Fruit fly (Drosophila melanogaster) whole organism, wandering third instar larva: ENCODE measurements around the gene Srlp.

ENCODE experiments used
- Abd-B ChIP-seq: fragments of >200 bp; optimal IDR thresholded peaks from 2 replicates; lab custom pipeline; 2017; ENCODE audit warnings: missing biosample characterization, missing genetic modification characterization
- CG32264 ChIP-seq: fragments of 200-800 bp; sonication (Bioruptor generic); optimal IDR thresholded peaks from 2 replicates; lab custom pipeline; 2016; ENCODE audit warnings: missing biosample characterization, missing genetic modification characterization
- CrebA ChIP-seq: fragments of 200-800 bp; sonication (Bioruptor generic); optimal IDR thresholded peaks from 2 replicates; lab custom pipeline; 2016; ENCODE audit warnings: missing biosample characterization, mild to moderate bottlenecking, missing genetic modification characterization, borderline replicate concordance
- Dfd ChIP-seq: fragments of >200 bp; optimal IDR thresholded peaks from 2 replicates; lab custom pipeline; 2017; ENCODE audit warnings: missing biosample characterization, missing genetic modification characterization
- Dif ChIP-seq: fragments of 200-275, 200-300 bp; sonication (Bioruptor generic); optimal IDR thresholded peaks from 2 replicates; lab custom pipeline; 2018; ENCODE audit warnings: missing biosample characterization, missing genetic modification characterization; ENCODE audit not compliant: partially characterized antibody
- GATAd ChIP-seq: sonication (Bioruptor generic); optimal IDR thresholded peaks from 2 replicates; lab custom pipeline; 2016; ENCODE audit warnings: missing biosample characterization, missing genetic modification characterization
- HLH106 ChIP-seq: fragments of 200-800 bp; optimal IDR thresholded peaks from 3 replicates; lab custom pipeline; 2019; ENCODE audit warnings: missing biosample characterization, mild to moderate bottlenecking, missing genetic modification characterization, moderate library complexity
- Hr83 ChIP-seq: fragments of 200-300 bp; sonication (Bioruptor generic); optimal IDR thresholded peaks from 2 replicates; lab custom pipeline; 2016; ENCODE audit warnings: missing biosample characterization, mild to moderate bottlenecking, missing genetic modification characterization, moderate library complexity; ENCODE audit not compliant: poor library complexity, severe bottlenecking
- Jra ChIP-seq: sonication (Bioruptor generic); optimal IDR thresholded peaks from 2 replicates; lab custom pipeline; 2016; ENCODE audit warnings: missing biosample characterization, missing genetic modification characterization
- Mio ChIP-seq: sonication (Bioruptor generic); optimal IDR thresholded peaks from 2 replicates; lab custom pipeline; 2016; ENCODE audit warnings: missing biosample characterization, missing genetic modification characterization
- Myc ChIP-seq: fragments of >200 bp; optimal IDR thresholded peaks from 2 replicates; lab custom pipeline; 2017
- N ChIP-seq: fragments of >200 bp; optimal IDR thresholded peaks from 2 replicates; lab custom pipeline; 2018; ENCODE audit warnings: missing biosample characterization, missing external identifiers, missing genetic modification characterization
- OdsH ChIP-seq: fragments of 200-800 bp; sonication (Bioruptor generic); optimal IDR thresholded peaks from 2 replicates; lab custom pipeline; 2016; ENCODE audit warnings: missing biosample characterization, mild to moderate bottlenecking, missing genetic modification characterization
- Rel ChIP-seq, 2 experiments: fragments of 200-800 bp; sonication (Bioruptor generic) in 1 of 2; optimal IDR thresholded peaks; 2 replicates in 1 of 2; 3 replicates in 1 of 2; lab custom pipeline; 2016 to 2019; ENCODE audit warnings: mild to moderate bottlenecking in 2 of 2, missing biosample characterization in 2 of 2, missing genetic modification characterization in 2 of 2, moderate library complexity in 1 of 2
- Sp1 ChIP-seq: fragments of 200-800 bp; sonication (Bioruptor generic); optimal IDR thresholded peaks from 3 replicates; lab custom pipeline; 2019; ENCODE audit warnings: missing biosample characterization, mild to moderate bottlenecking, missing genetic modification characterization, moderate library complexity
- Vsx2 ChIP-seq: fragments of 200-300, 225-300 bp; sonication (Bioruptor generic); optimal IDR thresholded peaks from 2 replicates; lab custom pipeline; 2018; ENCODE audit warnings: missing biosample characterization, missing genetic modification characterization; ENCODE audit not compliant: partially characterized antibody
- br ChIP-seq: fragments of 200-800 bp; sonication (Bioruptor generic); optimal IDR thresholded peaks from 2 replicates; lab custom pipeline; 2016; ENCODE audit warnings: missing biosample characterization, missing genetic modification characterization
- brk ChIP-seq: fragments of 200-800 bp; sonication (Bioruptor generic); optimal IDR thresholded peaks from 2 replicates; lab custom pipeline; 2016; ENCODE audit warnings: missing biosample characterization, mild to moderate bottlenecking, missing genetic modification characterization
- dsf ChIP-seq: sonication (Bioruptor generic); optimal IDR thresholded peaks from 2 replicates; lab custom pipeline; 2016; ENCODE audit warnings: missing biosample characterization, missing genetic modification characterization, borderline replicate concordance
- ey ChIP-seq: fragments of 200-800 bp; sonication (Bioruptor generic); optimal IDR thresholded peaks from 2 replicates; lab custom pipeline; 2016; ENCODE audit warnings: missing biosample characterization, missing genetic modification characterization
- fru ChIP-seq: fragments of 200-800 bp; sonication (Bioruptor generic); optimal IDR thresholded peaks from 3 replicates; lab custom pipeline; 2016; ENCODE audit warnings: missing biosample characterization, mild to moderate bottlenecking, missing genetic modification characterization
- h ChIP-seq: fragments of 200-800 bp; sonication (Bioruptor generic); optimal IDR thresholded peaks from 3 replicates; lab custom pipeline; 2016; ENCODE audit warnings: missing biosample characterization, mild to moderate bottlenecking, missing genetic modification characterization
- lola ChIP-seq: fragments of >200 bp; optimal IDR thresholded peaks from 2 replicates; lab custom pipeline; 2017; ENCODE audit warnings: missing biosample characterization, missing genetic modification characterization
- pan ChIP-seq: fragments of >200 bp; optimal IDR thresholded peaks from 2 replicates; lab custom pipeline; 2017
- psq ChIP-seq: fragments of 200-800 bp; sonication (Bioruptor generic); optimal IDR thresholded peaks from 3 replicates; lab custom pipeline; 2017; ENCODE audit warnings: missing biosample characterization, mild to moderate bottlenecking, missing genetic modification characterization, moderate library complexity
- rgr ChIP-seq: fragments of 200-800 bp; sonication (Bioruptor generic); optimal IDR thresholded peaks from 3 replicates; lab custom pipeline; 2016; ENCODE audit warnings: missing biosample characterization, mild to moderate bottlenecking, missing genetic modification characterization
- sage ChIP-seq: fragments of 200-800 bp; sonication (Bioruptor generic); optimal IDR thresholded peaks from 2 replicates; lab custom pipeline; 2016; ENCODE audit warnings: missing biosample characterization, mild to moderate bottlenecking, missing genetic modification characterization
- sv ChIP-seq: fragments of 200-800 bp; sonication (Bioruptor generic); optimal IDR thresholded peaks from 3 replicates; lab custom pipeline; 2016; ENCODE audit warnings: missing biosample characterization, missing genetic modification characterization
- tai ChIP-seq: sonication (Bioruptor generic); optimal IDR thresholded peaks from 2 replicates; lab custom pipeline; 2016; ENCODE audit warnings: missing biosample characterization, missing genetic modification characterization
- usp ChIP-seq: fragments of >200 bp; optimal IDR thresholded peaks from 2 replicates; lab custom pipeline; 2017; ENCODE audit warnings: missing biosample characterization, missing genetic modification characterization
- woc ChIP-seq: sonication (Bioruptor generic); optimal IDR thresholded peaks from 2 replicates; lab custom pipeline; 2016; ENCODE audit warnings: missing biosample characterization, mild to moderate bottlenecking, missing genetic modification characterization

Srlp gene

DNA sequence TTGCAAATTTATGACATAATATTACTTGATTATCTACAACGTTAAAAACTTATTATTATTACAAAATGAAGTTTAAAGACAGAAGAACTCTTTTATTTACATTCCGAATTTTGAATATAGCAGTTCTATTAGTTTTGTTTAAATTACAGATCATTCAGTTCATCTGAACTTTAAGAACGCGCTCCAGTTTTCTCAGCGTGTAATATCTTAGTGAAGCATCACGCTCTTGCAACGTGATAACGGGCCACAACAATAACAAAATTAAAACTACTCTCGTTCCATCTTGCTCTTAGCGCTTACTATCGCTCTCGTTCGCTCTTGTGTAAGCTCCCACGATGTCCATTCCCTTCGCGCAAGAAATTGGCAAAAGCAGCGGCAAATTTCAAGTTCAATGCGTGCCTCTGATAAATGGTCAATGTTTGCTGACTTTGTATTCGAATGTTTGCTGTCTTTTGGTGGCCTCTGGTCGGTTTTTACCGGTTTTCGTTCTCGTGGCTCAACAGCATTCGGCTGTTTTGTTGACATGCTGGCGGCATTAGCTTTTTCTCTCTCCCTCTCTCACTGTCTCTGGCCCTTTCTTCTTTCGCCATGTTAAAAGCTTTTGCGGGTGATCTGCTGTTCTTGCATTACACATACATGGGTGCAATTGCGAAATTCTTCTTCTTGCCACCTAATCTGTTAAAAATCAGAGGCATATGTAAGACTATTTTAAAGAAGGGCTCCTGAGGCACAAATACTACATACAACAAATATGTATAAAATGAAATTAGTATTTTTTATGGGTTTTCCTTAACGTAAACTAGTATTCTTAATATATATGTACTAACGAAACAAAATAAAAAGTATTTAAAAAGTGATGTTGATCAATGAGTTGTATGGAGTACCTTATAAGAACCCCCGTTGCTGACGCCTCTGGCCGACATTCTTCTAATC, 9.0 kb downstream of the Srlp start (continued):
- no peak for TF ChIP-seq lola (GFP tag; lab: Kevin White, UChicago)
- peak; percentile 68 for TF ChIP-seq ey (GFP tag; lab: Kevin White, UChicago)
- TF ChIP-seq psq, result peak; percentile 72
- peak; percentile 79 for TF ChIP-seq HLH106 (tag; lab: Kevin White, UChicago)
- TF ChIP-seq OdsH, result peak; percentile 83
- no peak for TF ChIP-seq GATAd
- TF ChIP-seq Vsx2, result no peak
- TF ChIP-seq Dif, result peak; percentile 11
- peak; percentile 90 for TF ChIP-seq h (GFP tag; lab: Kevin White, UChicago)
- TF ChIP-seq Rel (GFP tag; optimal IDR thresholded peaks at IDR 0.05; lab: Kevin White, UChicago), result no peak
- no peak for TF ChIP-seq Rel (tag; optimal IDR thresholded peaks at IDR 0.05; lab: Kevin White, UChicago)
- peak; percentile 84 for TF ChIP-seq Sp1 (GFP tag; lab: Kevin White, UChicago)
- peak; percentile 82 for TF ChIP-seq rgr (GFP tag; lab: Kevin White, UChicago)
- TF ChIP-seq tai (GFP tag; lab: Kevin White, UChicago), result peak; percentile 51

DNA sequence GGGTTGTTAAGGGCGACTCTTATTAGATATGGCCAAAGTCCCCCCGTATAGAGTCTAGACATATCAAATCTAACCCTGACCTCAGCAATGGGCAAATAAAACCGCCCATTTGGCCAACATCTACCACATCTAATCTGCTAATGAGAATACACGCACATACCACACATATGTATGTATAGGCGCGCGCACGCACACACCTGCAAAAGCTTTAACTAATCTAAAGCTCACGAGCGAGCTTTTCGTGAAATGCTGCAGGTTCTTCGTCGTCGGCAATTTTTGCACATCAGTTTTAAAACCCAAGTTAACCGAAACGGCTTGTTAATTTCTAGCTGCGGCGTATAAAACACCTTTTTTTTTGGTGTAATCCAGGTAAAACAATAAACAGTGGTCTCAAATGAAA, 9.9 kb downstream of the Srlp start:
- TF ChIP-seq usp (no peak), CG32264 (GFP tag; lab: Kevin White, UChicago) (no peak), sage (no peak), brk (GFP tag; lab: Kevin White, UChicago) (no peak), Hr83 (peak; percentile 20), Rel (GFP tag; optimal IDR thresholded peaks at IDR 0.05; lab: Kevin White, UChicago) (no peak), Rel (tag; optimal IDR thresholded peaks at IDR 0.05; lab: Kevin White, UChicago) (peak; percentile 12), lola (GFP tag; lab: Kevin White, UChicago) (peak; percentile 58)
- TF ChIP-seq, all 38 proteins: peak for 3

DNA sequence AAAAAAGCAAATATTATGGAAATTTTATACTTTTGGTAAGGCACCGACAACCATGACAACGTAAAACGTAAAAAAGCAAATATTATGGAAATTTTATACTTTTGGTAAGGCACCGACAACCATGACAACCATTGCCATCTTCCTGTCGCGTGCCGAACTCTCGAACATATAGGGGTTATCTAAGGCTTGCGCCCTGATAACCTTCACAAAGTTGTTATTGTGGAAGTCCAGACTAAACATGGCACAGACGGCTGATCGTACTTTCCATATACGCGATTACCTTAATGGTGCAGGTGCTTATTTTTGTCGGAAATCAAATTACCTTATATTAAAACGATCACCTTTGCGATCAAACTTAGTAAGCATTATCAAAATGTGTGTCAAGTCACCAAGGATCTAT, 11.6 kb downstream of the Srlp start:
- TF ChIP-seq Abd-B (GFP tag; lab: Kevin White, UChicago) (no peak), Rel (GFP tag; optimal IDR thresholded peaks at IDR 0.05; lab: Kevin White, UChicago) (no peak), Rel (tag; optimal IDR thresholded peaks at IDR 0.05; lab: Kevin White, UChicago) (peak; percentile 14), h (GFP tag; lab: Kevin White, UChicago) (peak; percentile 43)

DNA sequence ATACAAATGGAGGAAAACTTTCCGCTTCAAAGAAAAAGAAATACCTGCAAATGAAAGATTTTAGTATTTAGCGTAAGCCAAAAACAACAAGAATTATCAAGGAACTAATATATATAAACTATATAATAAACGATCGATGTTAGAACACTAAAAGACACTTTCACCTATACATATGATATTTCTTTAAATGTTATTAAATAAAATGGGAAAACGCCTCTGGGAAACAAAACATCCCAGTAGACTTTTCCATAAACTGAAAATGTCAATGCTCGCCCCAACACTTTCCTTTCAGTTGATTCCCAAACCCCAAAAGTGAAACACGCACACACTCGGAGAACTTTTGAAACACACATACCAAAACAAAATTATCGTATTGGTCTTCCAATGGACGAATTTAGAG, 13.5 kb downstream of the Srlp start, which contains the start of gene vrs:
Gene vrs, plus strand, starts transcription at position 301 of the 400 bp plus-strand sequence.
- TF ChIP-seq woc (no peak), brk (GFP tag; lab: Kevin White, UChicago) (no peak), Rel (GFP tag; optimal IDR thresholded peaks at IDR 0.05; lab: Kevin White, UChicago) (no peak), Rel (tag; optimal IDR thresholded peaks at IDR 0.05; lab: Kevin White, UChicago) (no peak), Mio (GFP tag; lab: Kevin White, UChicago) (no peak), fru (GFP tag; lab: Kevin White, UChicago) (no peak), CrebA (GFP tag; lab: Kevin White, UChicago) (no peak), tai (GFP tag; lab: Kevin White, UChicago) (no peak), ey (GFP tag; lab: Kevin White, UChicago) (no peak), HLH106 (tag; lab: Kevin White, UChicago) (no peak)

DNA sequence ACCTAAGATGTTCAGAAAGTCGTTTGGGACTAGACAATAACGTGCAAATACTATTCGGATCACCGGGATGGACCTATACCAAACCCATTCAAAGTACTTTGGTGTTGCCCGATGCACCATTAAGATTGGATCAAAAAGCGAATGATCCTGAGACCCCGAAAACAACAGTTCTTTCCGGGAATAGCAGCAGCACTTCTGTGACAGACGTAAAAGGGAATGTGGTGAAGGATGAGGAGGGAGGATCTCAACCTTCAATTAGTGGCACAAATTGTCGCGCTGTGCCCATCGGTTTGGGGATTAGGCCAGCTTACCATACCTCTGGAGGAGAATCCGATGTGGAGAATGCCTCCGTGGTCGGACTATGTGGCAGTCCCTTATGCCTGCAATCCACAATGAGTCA, 14.4 kb downstream of the Srlp start:
- TF ChIP-seq dsf (GFP tag; lab: Kevin White, UChicago), result no peak
- no peak for TF ChIP-seq pan (lab: Kevin White, UChicago)
- TF ChIP-seq N (GFP tag; lab: Kevin White, UChicago), result no peak
- TF ChIP-seq woc, result no peak
- no peak for TF ChIP-seq Mio (GFP tag; lab: Kevin White, UChicago)
- TF ChIP-seq br, result no peak
- TF ChIP-seq rgr (GFP tag; lab: Kevin White, UChicago), result no peak
- TF ChIP-seq Jra, result no peak
- TF ChIP-seq sv (GFP tag; lab: Kevin White, UChicago), result no peak
- TF ChIP-seq Myc, result no peak
- no peak for TF ChIP-seq Dfd
- TF ChIP-seq, all 38 proteins: peak for 0
